Worm (Caenorhabditis elegans) whole organism, young adult: Measurements from ENCODE around the gene cin-4.
A peak's percentile ranks its signal among the peaks of the same experiment; 100 is the strongest.
"Not testable (repeated sequence)": the region's sequence is repeated elsewhere in the genome, so short reads cannot be mapped to it uniquely, and the experiment has no call there.

Experiments
- B0019.2 ChIP-seq: fragments of 200-800 bp; sonication (Bioruptor generic); conservative IDR thresholded peaks from 2 replicates; pipeline ENCODE4 v1.3.6; 2022; ENCODE audit warnings: missing genetic modification reagents, missing genetic modification characterization, missing compliant biosample characterization
- B0261.1 ChIP-seq: sonication (generic microtip); optimal IDR thresholded peaks from 2 replicates; lab custom pipeline; 2016; ENCODE audit warnings: mild to moderate bottlenecking, missing genetic modification characterization, moderate library complexity, missing compliant biosample characterization
- B0336.3 ChIP-seq: fragments of 200-800 bp; sonication (Bioruptor generic); IDR thresholded peaks from 2 replicates; pipeline ENCODE4 v1.3.6; 2022; ENCODE audit warnings: missing genetic modification characterization, missing compliant biosample characterization
- C17E4.6 ChIP-seq: fragments of 200-800 bp; sonication (Bioruptor generic); IDR thresholded peaks from 2 replicates; pipeline ENCODE4 v1.3.6; 2022; ENCODE audit warnings: missing genetic modification reagents, missing genetic modification characterization, missing compliant biosample characterization
- F10E7.11 ChIP-seq: sonication (generic microtip); optimal IDR thresholded peaks from 2 replicates; lab custom pipeline; 2017; ENCODE audit warnings: mild to moderate bottlenecking, missing genetic modification characterization, moderate library complexity, missing compliant biosample characterization
- F33H1.4 ChIP-seq: fragments of 200-800 bp; sonication (Bioruptor generic); IDR thresholded peaks from 2 replicates; pipeline ENCODE4 v1.3.6; 2022; ENCODE audit warnings: missing genetic modification reagents, missing genetic modification characterization, missing compliant biosample characterization
- F49E8.2 ChIP-seq: sonication (generic microtip); optimal IDR thresholded peaks from 3 replicates; lab custom pipeline; 2017; ENCODE audit warnings: missing genetic modification characterization, mild to moderate bottlenecking, missing compliant biosample characterization, antibody characterized with exemption, moderate library complexity; ENCODE audit not compliant: insufficient read depth
- F52B5.7 ChIP-seq: sonication (generic microtip); optimal IDR thresholded peaks from 2 replicates; lab custom pipeline; 2016; ENCODE audit warnings: mild to moderate bottlenecking, missing genetic modification characterization, missing compliant biosample characterization
- F57C9.4 ChIP-seq: sonication (generic microtip); optimal IDR thresholded peaks from 2 replicates; lab custom pipeline; 2017; ENCODE audit warnings: mild to moderate bottlenecking, missing genetic modification characterization, missing compliant biosample characterization
- T07F8.4 ChIP-seq: sonication (generic microtip); optimal IDR thresholded peaks from 2 replicates; lab custom pipeline; 2016; ENCODE audit warnings: mild to moderate bottlenecking, missing genetic modification characterization, moderate library complexity, missing compliant biosample characterization
- T26A5.8 ChIP-seq: sonication (generic microtip); optimal IDR thresholded peaks from 2 replicates; lab custom pipeline; 2016; ENCODE audit warnings: missing genetic modification characterization, missing compliant biosample characterization
- Y56A3A.18 ChIP-seq: fragments of 200-800 bp; sonication (Bioruptor generic); IDR thresholded peaks from 2 replicates; pipeline ENCODE4 v1.3.6; 2022; ENCODE audit warnings: missing genetic modification reagents, missing genetic modification characterization, missing compliant biosample characterization
- Y95B8A.8 ChIP-seq: fragments of 200-800 bp; sonication (Bioruptor generic); IDR thresholded peaks from 2 replicates; pipeline ENCODE4 v1.3.6; 2022; ENCODE audit warnings: missing genetic modification reagents, missing genetic modification characterization, missing compliant biosample characterization
- athp-1 ChIP-seq: sonication (generic microtip); optimal IDR thresholded peaks from 2 replicates; lab custom pipeline; 2017; ENCODE audit warnings: mild to moderate bottlenecking, missing genetic modification characterization, missing compliant biosample characterization
- attf-5 ChIP-seq: fragments of 200-800 bp; sonication (Bioruptor generic); optimal IDR thresholded peaks from 2 replicates; lab custom pipeline; 2018; ENCODE audit warnings: mild to moderate bottlenecking, missing genetic modification characterization, missing compliant biosample characterization
- cebp-1 ChIP-seq, 2 experiments: fragments of 200-800 bp in 1 of 2; sonication (Bioruptor generic) in 1 of 2; sonication (generic microtip) in 1 of 2; IDR thresholded peaks in 1 of 2; optimal IDR thresholded peaks in 1 of 2; 2 replicates each; pipeline versions ENCODE4 v1.3.6 to Lab custom; 2017 to 2022; ENCODE audit warnings: missing compliant biosample characterization in 2 of 2, missing genetic modification characterization in 2 of 2, mild to moderate bottlenecking in 1 of 2, missing genetic modification reagents in 1 of 2, moderate library complexity in 1 of 2
- ceh-100 ChIP-seq: fragments of 200-800 bp; sonication (Bioruptor generic); IDR thresholded peaks from 2 replicates; pipeline ENCODE4 v1.3.6; 2022; ENCODE audit warnings: missing genetic modification reagents, missing genetic modification characterization, missing compliant biosample characterization
- ceh-27 ChIP-seq: fragments of 200-800 bp; sonication (Bioruptor generic); optimal IDR thresholded peaks from 2 replicates; lab custom pipeline; 2018; ENCODE audit warnings: mild to moderate bottlenecking, missing genetic modification characterization, moderate library complexity, missing compliant biosample characterization
- ceh-40 ChIP-seq: fragments of 200-800 bp; sonication (Bioruptor generic); IDR thresholded peaks from 2 replicates; pipeline ENCODE4 v1.3.6; 2022; ENCODE audit warnings: missing genetic modification characterization, missing compliant biosample characterization
- ceh-58 ChIP-seq: fragments of 200-800 bp; sonication (Bioruptor generic); IDR thresholded peaks from 2 replicates; pipeline ENCODE4 v1.3.6; 2022; ENCODE audit warnings: missing genetic modification characterization, missing compliant biosample characterization
- ceh-91 ChIP-seq: fragments of 200-800 bp; sonication (Bioruptor generic); IDR thresholded peaks from 2 replicates; pipeline ENCODE4 v1.3.6; 2022; ENCODE audit warnings: missing genetic modification reagents, missing genetic modification characterization, missing compliant biosample characterization
- die-1 ChIP-seq: sonication (generic microtip); optimal IDR thresholded peaks from 2 replicates; lab custom pipeline; 2016; ENCODE audit warnings: missing genotype, mild to moderate bottlenecking, missing genetic modification characterization, missing compliant biosample characterization
- dox-1 ChIP-seq: fragments of 200-800 bp; sonication (Bioruptor generic); IDR thresholded peaks from 2 replicates; pipeline ENCODE4 v1.3.6; 2022; ENCODE audit warnings: missing genetic modification reagents, missing genetic modification characterization, missing compliant biosample characterization
- efl-1 ChIP-seq: fragments of 150-350 bp; optimal IDR thresholded peaks from 2 replicates; lab custom pipeline; 2014; ENCODE audit warnings: missing biosample characterization, missing genetic modification reagents, missing genetic modification characterization
- ekl-4 ChIP-seq: fragments of 200-800 bp; sonication (Bioruptor generic); IDR thresholded peaks from 2 replicates; pipeline ENCODE4 v1.3.6; 2022; ENCODE audit warnings: missing genetic modification reagents, missing genetic modification characterization, missing compliant biosample characterization
- ets-4 ChIP-seq: fragments of 200-800 bp; sonication (Bioruptor generic); optimal IDR thresholded peaks from 2 replicates; lab custom pipeline; 2018; ENCODE audit warnings: mild to moderate bottlenecking, missing genetic modification characterization, missing compliant biosample characterization
- hmg-1.2 ChIP-seq: fragments of 200-800 bp; sonication (Bioruptor generic); IDR thresholded peaks from 2 replicates; pipeline ENCODE4 v1.3.6; 2022; ENCODE audit warnings: missing genetic modification reagents, missing genetic modification characterization, missing compliant biosample characterization
- hrde-1 ChIP-seq: sonication (generic microtip); optimal IDR thresholded peaks from 2 replicates; lab custom pipeline; 2016; ENCODE audit warnings: missing genetic modification characterization, mild to moderate bottlenecking, missing compliant biosample characterization, moderate library complexity, missing genotype, missing genetic modification reagents, borderline replicate concordance
- hsf-1 ChIP-seq: fragments of 200-800 bp; sonication (Bioruptor generic); IDR thresholded peaks from 2 replicates; pipeline ENCODE4 v1.3.6; 2022; ENCODE audit warnings: missing genetic modification reagents, missing genetic modification characterization, missing compliant biosample characterization
- let-526 ChIP-seq: fragments of 200-800 bp; sonication (Bioruptor generic); IDR thresholded peaks from 2 replicates; pipeline ENCODE4 v1.3.6; 2022; ENCODE audit warnings: missing genetic modification reagents, missing genetic modification characterization, missing compliant biosample characterization
- lin-54 ChIP-seq: fragments of 200-800 bp; sonication (Bioruptor generic); optimal IDR thresholded peaks from 2 replicates; lab custom pipeline; 2018; ENCODE audit warnings: mild to moderate bottlenecking, missing genetic modification characterization, missing compliant biosample characterization
- lsl-1 ChIP-seq: fragments of 200-800 bp; sonication (Bioruptor generic); optimal IDR thresholded peaks from 2 replicates; lab custom pipeline; 2018; ENCODE audit warnings: mild to moderate bottlenecking, missing genetic modification characterization, moderate library complexity, missing compliant biosample characterization
- madf-6 ChIP-seq: fragments of 200-800 bp; sonication (Bioruptor generic); IDR thresholded peaks from 2 replicates; pipeline ENCODE4 v1.3.6; 2022; ENCODE audit warnings: missing genetic modification reagents, missing genetic modification characterization, missing compliant biosample characterization
- mcd-1 ChIP-seq: fragments of 200-800 bp; sonication (Bioruptor generic); IDR thresholded peaks from 2 replicates; pipeline ENCODE4 v1.3.6; 2022; ENCODE audit warnings: missing genetic modification reagents, missing genetic modification characterization, missing compliant biosample characterization
- nfyb-1 ChIP-seq: fragments of 200-800 bp; sonication (Bioruptor generic); IDR thresholded peaks from 2 replicates; pipeline ENCODE4 v1.3.6; 2022; ENCODE audit warnings: missing genetic modification reagents, missing genetic modification characterization, missing compliant biosample characterization
- nhr-120 ChIP-seq: fragments of 200-800 bp; sonication (Bioruptor generic); IDR thresholded peaks from 2 replicates; pipeline ENCODE4 v1.3.6; 2022; ENCODE audit warnings: missing genetic modification characterization, missing compliant biosample characterization
- nhr-80 ChIP-seq: sonication (generic microtip); optimal IDR thresholded peaks from 2 replicates; lab custom pipeline; 2016; ENCODE audit warnings: missing genetic modification characterization, missing compliant biosample characterization
- sdz-38 ChIP-seq: sonication (generic microtip); optimal IDR thresholded peaks from 2 replicates; lab custom pipeline; 2016; ENCODE audit warnings: missing genotype, missing genetic modification characterization, missing compliant biosample characterization
- tbx-9 ChIP-seq: sonication (generic microtip); optimal IDR thresholded peaks from 2 replicates; lab custom pipeline; 2016; ENCODE audit warnings: borderline replicate concordance, missing genetic modification characterization, inconsistent platforms, missing compliant biosample characterization
- tlf-1 ChIP-seq: fragments of 200-800 bp; sonication (Bioruptor generic); optimal IDR thresholded peaks from 2 replicates; lab custom pipeline; 2018; ENCODE audit warnings: mild to moderate bottlenecking, missing genetic modification characterization, missing compliant biosample characterization
- xnd-1 ChIP-seq: sonication (generic microtip); optimal IDR thresholded peaks from 2 replicates; lab custom pipeline; 2016; ENCODE audit warnings: missing genotype, missing genetic modification reagents, missing genetic modification characterization, missing compliant biosample characterization
- zfh-2 ChIP-seq: fragments of 200-800 bp; sonication (Bioruptor generic); conservative IDR thresholded peaks from 2 replicates; pipeline ENCODE4 v1.3.6; 2022; ENCODE audit warnings: missing genetic modification reagents, missing genetic modification characterization, missing compliant biosample characterization
- ztf-18 ChIP-seq: sonication (generic microtip); optimal IDR thresholded peaks from 2 replicates; lab custom pipeline; 2016; ENCODE audit warnings: missing genotype, mild to moderate bottlenecking, missing genetic modification characterization, missing compliant biosample characterization
- ztf-26 ChIP-seq: sonication (generic microtip); optimal IDR thresholded peaks from 2 replicates; lab custom pipeline; 2017; ENCODE audit warnings: missing genetic modification characterization, missing compliant biosample characterization
- ztf-28 ChIP-seq: fragments of 200-800 bp; sonication (Bioruptor generic); IDR thresholded peaks from 2 replicates; pipeline ENCODE4 v1.3.6; 2022; ENCODE audit warnings: missing genetic modification reagents, missing genetic modification characterization, missing compliant biosample characterization
- ztf-6 ChIP-seq: fragments of 200-800 bp; sonication (Bioruptor generic); IDR thresholded peaks from 2 replicates; pipeline ENCODE4 v1.3.6; 2022; ENCODE audit warnings: missing genetic modification reagents, missing genetic modification characterization, missing compliant biosample characterization

Gene cin-4

DNA sequence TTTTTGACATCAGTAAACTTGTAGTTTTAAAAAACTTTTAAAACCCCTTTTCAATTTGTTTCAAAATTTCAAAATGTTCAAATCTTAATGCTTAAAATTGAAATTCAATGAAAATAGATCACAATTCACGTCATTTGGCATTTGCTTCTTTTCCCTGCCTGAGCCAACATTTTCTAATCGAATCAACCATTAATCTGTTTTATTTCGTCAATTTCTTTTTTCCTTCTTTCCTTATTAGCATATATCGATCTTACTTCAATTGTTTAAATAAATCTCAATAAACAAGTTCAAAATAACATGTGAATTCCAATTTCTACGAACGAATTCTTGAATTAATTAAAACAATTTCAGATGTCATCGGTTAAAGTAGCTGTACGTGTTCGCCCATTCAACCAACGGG lies 42.5 kb upstream of the cin-4 start:
- TF ChIP-seq ceh-91: no peak
- TF ChIP-seq tbx-9 (tag; lab: Kevin White, UChicago): no peak
- TF ChIP-seq ets-4 (GFP tag; lab: Kevin White, UChicago): no peak
- no peak for TF ChIP-seq efl-1 (GFP tag; lab: Kevin White, UChicago)
- TF ChIP-seq hsf-1 (GFP tag; lab: Robert Waterston, UW): no peak
- no peak for TF ChIP-seq ztf-26

DNA sequence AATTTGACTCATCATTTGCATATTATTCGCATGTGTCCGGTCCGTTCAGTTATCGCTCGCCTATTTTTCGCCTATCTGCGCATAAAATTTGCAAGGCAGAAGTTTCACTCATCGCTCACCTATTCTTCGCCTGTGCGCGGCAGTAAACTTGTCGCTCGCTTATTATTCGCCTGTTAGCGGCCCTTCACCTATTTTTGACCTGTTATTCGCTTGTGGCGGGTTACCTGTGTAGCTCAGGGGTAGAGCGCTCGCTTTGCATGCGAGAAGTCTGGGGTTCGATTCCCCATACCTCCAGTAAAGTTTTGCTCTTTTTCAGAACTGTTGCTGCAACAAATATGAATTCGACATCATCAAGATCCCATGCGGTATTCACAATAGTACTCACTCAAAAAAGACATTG lies 36.7 kb upstream of the cin-4 start:
- TF ChIP-seq zfh-2 (peak; percentile 62), F10E7.11 (tag; lab: Kevin White, UChicago) (peak; percentile 34), F57C9.4 (peak; percentile 21), mcd-1 (GFP tag; lab: Robert Waterston, UW) (peak; percentile 64; the same call in 1 of the 2 replicates), athp-1 (peak; percentile 63), xnd-1 (tag; lab: Kevin White, UChicago) (peak; percentile 9), tlf-1 (GFP tag; lab: Kevin White, UChicago) (peak; percentile 7), let-526 (GFP tag; lab: Robert Waterston, UW) (peak; percentile 86), ceh-100 (GFP tag; lab: Robert Waterston, UW) (peak; percentile 73), ceh-40 (peak; percentile 74; the same call in 1 of the 2 replicates), Y95B8A.8 (GFP tag; lab: Robert Waterston, UW) (peak; percentile 78; the same call in 1 of the 2 replicates), ekl-4 (GFP tag; lab: Robert Waterston, UW) (peak; percentile 68; the same call in 1 of the 2 replicates), F33H1.4 (GFP tag; lab: Robert Waterston, UW) (peak; percentile 52), lin-54 (GFP tag; lab: Kevin White, UChicago) (peak; percentile 23), ceh-91 (0 out of 2 replicates have a peak, but pooled peaks have one; percentile 18), hrde-1 (peak; percentile 38), attf-5 (GFP tag; lab: Kevin White, UChicago) (peak; percentile 66), sdz-38 (tag; lab: Kevin White, UChicago) (peak; percentile 2), nfyb-1 (GFP tag; lab: Robert Waterston, UW) (peak; percentile 78), dox-1 (peak; percentile 86), ztf-18 (peak; percentile 73), lsl-1 (GFP tag; lab: Kevin White, UChicago) (peak; percentile 50), cebp-1 (tag; optimal IDR thresholded peaks at IDR 0.05; lab: Kevin White, UChicago) (peak; percentile 66), T07F8.4 (tag; lab: Kevin White, UChicago) (peak; percentile 28), Y56A3A.18 (GFP tag; lab: Robert Waterston, UW) (peak; percentile 65; the same call in 1 of the 2 replicates), ztf-28 (peak; percentile 85), B0336.3 (GFP tag; lab: Robert Waterston, UW) (0 out of 2 replicates have a peak, but pooled peaks have one; percentile 23), ceh-27 (GFP tag; lab: Kevin White, UChicago) (peak; percentile 53), ztf-6 (GFP tag; lab: Robert Waterston, UW) (0 out of 2 replicates have a peak, but pooled peaks have one; percentile 60), C17E4.6 (GFP tag; lab: Robert Waterston, UW) (peak; percentile 72; the same call in 1 of the 2 replicates), T26A5.8 (tag; lab: Kevin White, UChicago) (peak; percentile 43), madf-6 (peak; percentile 69), hmg-1.2 (peak; percentile 76), F49E8.2 (peak; percentile 21), die-1 (tag; lab: Kevin White, UChicago) (peak; percentile 91), nhr-80 (tag; lab: Kevin White, UChicago) (peak; percentile 9), ceh-58 (peak; percentile 52; the same call in 1 of the 2 replicates), B0019.2 (GFP tag; lab: Robert Waterston, UW) (peak; percentile 43), nhr-120 (GFP tag; lab: Robert Waterston, UW) (peak; percentile 93; the same call in 1 of the 2 replicates), B0261.1 (peak; percentile 87), F52B5.7 (tag; lab: Kevin White, UChicago) (peak; percentile 72), hsf-1 (GFP tag; lab: Robert Waterston, UW) (peak; percentile 66)
- TF ChIP-seq cebp-1 (GFP tag; IDR thresholded peaks at IDR 0.05; lab: Robert Waterston, UW): not testable (repeated sequence)
